Worm (Caenorhabditis elegans): Measurements from ENCODE around the gene Y113G7A.12.

The Y113G7A.12 gene

DNA sequence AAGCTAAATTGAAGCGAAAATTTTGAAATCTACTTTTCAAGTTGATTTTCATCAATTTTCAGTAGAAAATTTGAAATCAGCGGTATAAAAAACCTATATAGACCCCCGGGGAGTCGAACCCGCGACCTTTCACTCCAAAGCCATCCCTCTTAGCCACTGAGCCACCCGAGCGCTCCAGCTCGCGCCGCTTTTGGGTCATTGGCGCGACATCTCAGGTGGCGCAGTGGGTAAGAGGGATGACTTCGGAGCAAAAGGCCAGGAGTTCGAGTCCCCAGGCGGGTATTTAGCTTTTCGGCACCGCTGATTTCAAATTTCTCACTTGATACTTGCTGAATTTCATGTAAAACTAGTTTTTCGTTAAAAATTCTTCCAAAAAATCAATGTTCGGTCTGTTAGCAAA is 15.7 kb upstream of the Y113G7A.12 start:
- TF ChIP-seq zfh-2 (GFP tag; conservative IDR thresholded peaks at IDR 0.05) (peak; percentile 83), ztf-25 (GFP tag; IDR thresholded peaks at IDR 0.05) (no peak), tbp1 (GFP tag; optimal IDR thresholded peaks at IDR 0.05) (peak; percentile 39), egrh-3 (GFP tag; IDR thresholded peaks at IDR 0.05) (peak; percentile 68; the same call in 1 of the 2 replicates), D2030.7 (GFP tag; IDR thresholded peaks at IDR 0.05) (0 out of 2 replicates have a peak, but pooled peaks have one; percentile 12)

ce11 chrV:20127543-20127942 is 14.8 kb upstream of the Y113G7A.12 start:
- TF ChIP-seq zfh-2 (GFP tag; conservative IDR thresholded peaks at IDR 0.05) (peak; percentile 88), egrh-3 (GFP tag; IDR thresholded peaks at IDR 0.05) (peak; percentile 68; the same call in 1 of the 2 replicates), nhr-120 (GFP tag; IDR thresholded peaks at IDR 0.05) (0 out of 2 replicates have a peak, but pooled peaks have one; percentile 31), gei-17 (GFP tag; optimal IDR thresholded peaks at IDR 0.05) (no peak)

ce11 chrV:20133163-20133562 is 9.2 kb upstream of the Y113G7A.12 start, which contains the start of gene ssu-1:
TSS of gene ssu-1 (minus strand) at chrV:20133263.
- TF ChIP-seq F49E8.2 (tag; optimal IDR thresholded peaks at IDR 0.05; ENCODE audit: insufficient read depth): no peak
- no peak for TF ChIP-seq ceh-79 (tag; optimal IDR thresholded peaks at IDR 0.05)
- no peak for TF ChIP-seq F33H1.4 (GFP tag; IDR thresholded peaks at IDR 0.05)
- TF ChIP-seq ztf-3 (GFP tag; optimal IDR thresholded peaks at IDR 0.05): no peak
- TF ChIP-seq Y56A3A.18 (GFP tag; IDR thresholded peaks at IDR 0.05): no peak
- no peak for TF ChIP-seq Y53F4B.3 (GFP tag; IDR thresholded peaks at IDR 0.05)
- no peak for TF ChIP-seq lir-1 (GFP tag; conservative IDR thresholded peaks at IDR 0.05)

ce11 chrV:20134797-20135196 is 7.6 kb upstream of the Y113G7A.12 start:
- TF ChIP-seq ceh-100 (GFP tag; IDR thresholded peaks at IDR 0.05) (no peak), egrh-3 (GFP tag; IDR thresholded peaks at IDR 0.05) (peak; percentile 35; the same call in 1 of the 2 replicates), zfh-2 (GFP tag; conservative IDR thresholded peaks at IDR 0.05) (peak; percentile 60; the same call in 1 of the 2 replicates)

ce11 chrV:20135247-20135646 is 7.1 kb upstream of the Y113G7A.12 start, which contains the start of gene Y113G7A.22:
TSS of gene Y113G7A.22 (minus strand) at chrV:20135347.
- TF ChIP-seq unc-130 (GFP tag; optimal IDR thresholded peaks at IDR 0.05) (no peak), nhr-120 (GFP tag; IDR thresholded peaks at IDR 0.05) (no peak), madf-6 (GFP tag; IDR thresholded peaks at IDR 0.05) (no peak), hmg-20 (GFP tag; IDR thresholded peaks at IDR 0.05) (no peak), lsy-27 (tag; optimal IDR thresholded peaks at IDR 0.05; ENCODE audit: borderline replicate concordance, insufficient read depth) (no peak), ztf-25 (GFP tag; IDR thresholded peaks at IDR 0.05) (no peak), gei-17 (GFP tag; optimal IDR thresholded peaks at IDR 0.05) (no peak), nhr-179 (tag; optimal IDR thresholded peaks at IDR 0.05) (no peak), F49E8.2 (tag; optimal IDR thresholded peaks at IDR 0.05; ENCODE audit: insufficient read depth) (no peak)

ce11 chrV:20138407-20139044 is 3.9 kb upstream of the Y113G7A.12 start, which contains the start of gene Y113G7A.14:
TSS of gene Y113G7A.14 (minus strand) at chrV:20138457.
- TF ChIP-seq lin-35 (GFP tag; optimal IDR thresholded peaks at IDR 0.05) (no peak), B0019.2 (GFP tag; conservative IDR thresholded peaks at IDR 0.05) (no peak), ceh-40 (GFP tag; IDR thresholded peaks at IDR 0.05) (no peak), sptf-2 (GFP tag; optimal IDR thresholded peaks at IDR 0.05) (no peak), unc-130 (GFP tag; optimal IDR thresholded peaks at IDR 0.05) (no peak), ztf-25 (GFP tag; IDR thresholded peaks at IDR 0.05) (0 out of 2 replicates have a peak, but pooled peaks have one; percentile 48), C06A6.2 (GFP tag; conservative IDR thresholded peaks at IDR 0.05) (no peak), attf-6 (GFP tag; IDR thresholded peaks at IDR 0.05) (no peak), egrh-3 (GFP tag; IDR thresholded peaks at IDR 0.05) (peak; percentile 67; the same call in 1 of the 2 replicates), ccch-3 (GFP tag; optimal IDR thresholded peaks at IDR 0.05) (no peak)
